Fruit fly (Drosophila melanogaster): Measurements from ENCODE around the gene CG4496.

The CG4496 gene

DNA sequence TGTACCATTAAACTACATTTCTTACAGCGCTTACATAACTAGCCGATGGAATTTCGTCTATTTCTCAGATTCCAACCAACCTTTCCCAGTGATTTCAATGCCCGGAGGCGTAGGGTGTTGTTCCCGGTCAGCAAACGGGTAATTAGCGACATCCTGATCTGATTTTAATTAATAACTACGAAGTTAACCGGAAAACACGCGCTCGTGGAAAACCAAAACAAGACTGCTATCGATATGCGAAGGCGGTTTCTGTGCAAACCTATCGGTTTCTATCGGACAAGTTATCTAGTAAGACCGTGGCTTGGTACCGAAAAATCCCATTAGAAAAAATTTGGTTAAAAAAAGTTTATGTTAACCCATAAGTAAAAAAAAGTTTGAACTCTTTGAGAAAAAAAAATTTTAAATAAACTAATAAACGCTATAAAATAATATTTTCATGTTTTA lies 33.0 kb upstream of the CG4496 start, which contains the start of gene mEFG1 (continued):
- TF ChIP-seq Ets65A (GFP tag) (no peak), sens (GFP tag) (peak; percentile 62), CG34224 (GFP tag; IDR thresholded peaks at IDR 0.05; ENCODE audit: partially characterized antibody) (peak; percentile 79), CG15601 (tag; optimal IDR thresholded peaks at IDR 0.05) (peak; percentile 1), CG15269 (tag; optimal IDR thresholded peaks at IDR 0.05) (peak; percentile 22), CG12219 (GFP tag; optimal IDR thresholded peaks at IDR 0.05) (no peak), Tbp (GFP tag; optimal IDR thresholded peaks at IDR 0.05) (no peak), CG15514 (GFP tag; optimal IDR thresholded peaks at IDR 0.05) (no peak), lab (GFP tag; optimal IDR thresholded peaks at IDR 0.05) (no peak), Kr (GFP tag; optimal IDR thresholded peaks at IDR 0.05) (no peak), CG33557 (GFP tag; optimal IDR thresholded peaks at IDR 0.05) (no peak), B-H2 (GFP tag; optimal IDR thresholded peaks at IDR 0.05) (no peak), row (GFP tag; IDR thresholded peaks at IDR 0.05) (peak; percentile 72), Drgx (GFP tag; IDR thresholded peaks at IDR 0.05) (no peak), Dfd (GFP tag; optimal IDR thresholded peaks at IDR 0.05) (no peak), CG5953 (GFP tag; IDR thresholded peaks at IDR 0.05) (no peak), Six4 (GFP tag; optimal IDR thresholded peaks at IDR 0.05) (no peak), sc (optimal IDR thresholded peaks at IDR 0.05) (no peak), sc (GFP tag; optimal IDR thresholded peaks at IDR 0.05) (no peak), pnt (GFP tag; optimal IDR thresholded peaks at IDR 0.05) (no peak), gro (GFP tag; optimal IDR thresholded peaks at IDR 0.05) (no peak), Oaz (GFP tag; IDR thresholded peaks at IDR 0.05) (no peak), CoRest (tag; optimal IDR thresholded peaks at IDR 0.05) (peak; percentile 25), Sin3A (optimal IDR thresholded peaks at IDR 0.05) (peak; percentile 12), lmd (GFP tag; IDR thresholded peaks at IDR 0.05) (no peak), tll (GFP tag; optimal IDR thresholded peaks at IDR 0.05) (no peak), CG3726 (GFP tag; IDR thresholded peaks at IDR 0.05) (no peak), Dp (GFP tag; optimal IDR thresholded peaks at IDR 0.05) (peak; percentile 70), CG10147 (GFP tag; optimal IDR thresholded peaks at IDR 0.05) (peak; percentile 44), Sry-δ (GFP tag; optimal IDR thresholded peaks at IDR 0.05) (peak; percentile 34), zfh2 (GFP tag; optimal IDR thresholded peaks at IDR 0.05) (no peak), Myb (GFP tag; optimal IDR thresholded peaks at IDR 0.05) (no peak), CG10565 (GFP tag; optimal IDR thresholded peaks at IDR 0.05) (no peak), NC2β (GFP tag; optimal IDR thresholded peaks at IDR 0.05) (no peak), jing (GFP tag; optimal IDR thresholded peaks at IDR 0.05) (no peak), CG13287 (GFP tag; IDR thresholded peaks at IDR 0.05; ENCODE audit: partially characterized antibody) (peak; percentile 86), tna (GFP tag; IDR thresholded peaks at IDR 0.05; ENCODE audit: partially characterized antibody) (peak; percentile 82), Doc2 (GFP tag; IDR thresholded peaks at IDR 0.05) (no peak), Bdp1 (GFP tag; optimal IDR thresholded peaks at IDR 0.05) (no peak), Max (GFP tag; optimal IDR thresholded peaks at IDR 0.05) (no peak), dmrt99B (tag; optimal IDR thresholded peaks at IDR 0.05) (no peak), ato (GFP tag; IDR thresholded peaks at IDR 0.05; ENCODE audit: partially characterized antibody) (peak; percentile 79; the same call in 1 of the 2 replicates), CG14050 (GFP tag; IDR thresholded peaks at IDR 0.05) (no peak), CG8388 (GFP tag; optimal IDR thresholded peaks at IDR 0.05) (no peak), stc (GFP tag; IDR thresholded peaks at IDR 0.05) (no peak), GATAe (GFP tag; conservative IDR thresholded peaks at IDR 0.05) (no peak), CG7271 (tag; optimal IDR thresholded peaks at IDR 0.05) (no peak), CG11504 (tag; optimal IDR thresholded peaks at IDR 0.05) (peak; percentile 53), slp2 (GFP tag; optimal IDR thresholded peaks at IDR 0.05) (no peak), pum (GFP tag; optimal IDR thresholded peaks at IDR 0.05) (no peak), CG17612 (GFP tag; IDR thresholded peaks at IDR 0.05) (no peak), CG32532 (GFP tag; IDR thresholded peaks at IDR 0.05) (peak; percentile 36; the same call in 1 of the 2 replicates)

Data from whole organism, embryonic.